Worm (Caenorhabditis elegans) whole organism, L3 larva: ENCODE results near the gene fbxa-86.

Experiments
- R02D3.7 ChIP-seq: fragments of 150-350 bp; optimal IDR thresholded peaks from 2 replicates; lab custom pipeline; 2014; ENCODE audit warnings: missing biosample characterization, missing genetic modification characterization
- ZK546.5 ChIP-seq: sonication (generic microtip); optimal IDR thresholded peaks from 2 replicates; lab custom pipeline; 2017; ENCODE audit warnings: missing biosample characterization, missing genetic modification characterization
- aly-2 ChIP-seq: fragments of 150-350 bp; optimal IDR thresholded peaks from 2 replicates; lab custom pipeline; 2014; ENCODE audit warnings: missing biosample characterization, missing genetic modification characterization
- ceh-28 ChIP-seq: fragments of 150-350 bp; optimal IDR thresholded peaks from 2 replicates; lab custom pipeline; 2014; ENCODE audit warnings: missing biosample characterization, missing genetic modification reagents, missing genetic modification characterization
- ceh-82 ChIP-seq: fragments of 150-350 bp; optimal IDR thresholded peaks from 2 replicates; lab custom pipeline; 2014; ENCODE audit warnings: missing biosample characterization, missing genetic modification characterization
- daf-12 ChIP-seq: fragments of 150-350 bp; optimal IDR thresholded peaks from 2 replicates; lab custom pipeline; 2014; ENCODE audit warnings: missing biosample characterization, missing genetic modification reagents, missing genetic modification characterization
- egl-5 ChIP-seq: fragments of 150-350 bp; optimal IDR thresholded peaks from 2 replicates; lab custom pipeline; 2017; ENCODE audit warnings: missing biosample characterization, missing genetic modification reagents, missing genetic modification characterization, inconsistent platforms
- elt-1 ChIP-seq: fragments of 150-350 bp; optimal IDR thresholded peaks from 2 replicates; lab custom pipeline; 2014; ENCODE audit warnings: missing biosample characterization, missing genetic modification characterization
- elt-2 ChIP-seq: sonication (generic microtip); optimal IDR thresholded peaks from 2 replicates; lab custom pipeline; 2016; ENCODE audit warnings: missing genetic modification reagents, mild to moderate bottlenecking, missing genetic modification characterization, missing compliant biosample characterization
- fkh-10 ChIP-seq: sonication (generic microtip); optimal IDR thresholded peaks from 2 replicates; lab custom pipeline; 2017; ENCODE audit warnings: missing biosample characterization, missing genetic modification reagents, missing genetic modification characterization
- fkh-2 ChIP-seq: fragments of 150-350 bp; optimal IDR thresholded peaks from 2 replicates; lab custom pipeline; 2014; ENCODE audit warnings: missing biosample characterization, missing genetic modification reagents, missing genetic modification characterization
- fos-1 ChIP-seq: fragments of 150-350 bp; optimal IDR thresholded peaks from 2 replicates; lab custom pipeline; 2014; ENCODE audit warnings: missing biosample characterization, missing genetic modification characterization
- hmg-11 ChIP-seq: sonication (generic microtip); optimal IDR thresholded peaks from 2 replicates; lab custom pipeline; 2016; ENCODE audit warnings: missing genetic modification characterization, missing compliant biosample characterization
- jun-1 ChIP-seq: fragments of 150-350 bp; optimal IDR thresholded peaks from 2 replicates; lab custom pipeline; 2014; ENCODE audit warnings: missing biosample characterization, missing genetic modification reagents, missing genetic modification characterization
- lin-15B ChIP-seq: fragments of 150-350 bp; optimal IDR thresholded peaks from 2 replicates; lab custom pipeline; 2014; ENCODE audit warnings: missing biosample characterization, missing genetic modification characterization
- lin-39 ChIP-seq: fragments of 150-350 bp; optimal IDR thresholded peaks from 2 replicates; lab custom pipeline; 2018; ENCODE audit warnings: missing biosample characterization, missing genetic modification reagents, missing genetic modification characterization
- lsy-12 ChIP-seq: sonication (generic microtip); optimal IDR thresholded peaks from 2 replicates; lab custom pipeline; 2016; ENCODE audit warnings: mild to moderate bottlenecking, missing genetic modification characterization, missing compliant biosample characterization
- mdl-1 ChIP-seq: fragments of 150-350 bp; optimal IDR thresholded peaks from 2 replicates; lab custom pipeline; 2014; ENCODE audit warnings: missing biosample characterization, missing genetic modification characterization
- mml-1 ChIP-seq: fragments of 150-350 bp; sonication (generic microtip); optimal IDR thresholded peaks from 3 replicates; lab custom pipeline; 2014; ENCODE audit warnings: missing biosample characterization, missing genetic modification characterization
- nfya-1 ChIP-seq: sonication (generic microtip); optimal IDR thresholded peaks from 2 replicates; lab custom pipeline; 2017; ENCODE audit warnings: missing genetic modification characterization, mild to moderate bottlenecking, missing compliant biosample characterization, antibody characterized with exemption, moderate library complexity; ENCODE audit not compliant: insufficient read depth
- nhr-11 ChIP-seq: fragments of 150-350 bp; optimal IDR thresholded peaks from 2 replicates; lab custom pipeline; 2014; ENCODE audit warnings: missing biosample characterization, missing genetic modification characterization
- nhr-12 ChIP-seq: fragments of 150-350 bp; optimal IDR thresholded peaks from 2 replicates; lab custom pipeline; 2014; ENCODE audit warnings: missing biosample characterization, missing genetic modification characterization
- nhr-23 ChIP-seq: fragments of 150-350 bp; optimal IDR thresholded peaks from 2 replicates; lab custom pipeline; 2014; ENCODE audit warnings: missing biosample characterization, missing genetic modification reagents, missing genetic modification characterization
- nhr-237 ChIP-seq: fragments of 150-350 bp; optimal IDR thresholded peaks from 2 replicates; lab custom pipeline; 2014; ENCODE audit warnings: missing biosample characterization, missing genetic modification characterization
- nhr-25 ChIP-seq: sonication (generic microtip); optimal IDR thresholded peaks from 2 replicates; lab custom pipeline; 2017; ENCODE audit warnings: missing biosample characterization, missing genetic modification characterization
- nhr-28 ChIP-seq: fragments of 150-350 bp; optimal IDR thresholded peaks from 2 replicates; lab custom pipeline; 2014; ENCODE audit warnings: missing biosample characterization, missing genetic modification characterization
- nhr-43 ChIP-seq: sonication (generic microtip); optimal IDR thresholded peaks from 2 replicates; lab custom pipeline; 2016; ENCODE audit warnings: mild to moderate bottlenecking, missing genetic modification characterization, missing compliant biosample characterization; ENCODE audit not compliant: poor library complexity, severe bottlenecking
- nhr-67 ChIP-seq: fragments of 150-350 bp; optimal IDR thresholded peaks from 2 replicates; lab custom pipeline; 2014; ENCODE audit warnings: missing biosample characterization, missing genetic modification characterization
- nhr-76 ChIP-seq: fragments of 150-350 bp; sonication (generic microtip); optimal IDR thresholded peaks from 5 replicates; lab custom pipeline; 2014; ENCODE audit warnings: missing biosample characterization, missing genetic modification characterization
- nhr-77 ChIP-seq: fragments of 150-350 bp; optimal IDR thresholded peaks from 2 replicates; lab custom pipeline; 2014; ENCODE audit warnings: missing biosample characterization, missing genetic modification characterization
- sea-2 ChIP-seq: fragments of 150-350 bp; sonication (generic microtip); optimal IDR thresholded peaks from 4 replicates; lab custom pipeline; 2014; ENCODE audit warnings: missing biosample characterization, missing genetic modification reagents, missing genetic modification characterization
- skn-1 ChIP-seq: fragments of 150-350 bp; optimal IDR thresholded peaks from 2 replicates; lab custom pipeline; 2014; ENCODE audit warnings: missing biosample characterization, missing genetic modification characterization
- snpc-4 ChIP-seq: fragments of 150-350 bp; optimal IDR thresholded peaks from 2 replicates; lab custom pipeline; 2014; ENCODE audit warnings: missing biosample characterization, missing genetic modification characterization
- unc-39 ChIP-seq: sonication (generic microtip); optimal IDR thresholded peaks from 4 replicates; lab custom pipeline; 2017; ENCODE audit warnings: missing biosample characterization, missing genetic modification characterization
- unc-62 ChIP-seq: fragments of 150-350 bp; sonication (generic microtip); optimal IDR thresholded peaks from 4 replicates; lab custom pipeline; 2014; ENCODE audit warnings: missing biosample characterization, missing genetic modification reagents, missing genetic modification characterization
- zag-1 ChIP-seq: fragments of 150-350 bp; optimal IDR thresholded peaks from 2 replicates; lab custom pipeline; 2014; ENCODE audit warnings: missing biosample characterization, missing genetic modification characterization
- ztf-11 ChIP-seq: fragments of 150-350 bp; optimal IDR thresholded peaks from 2 replicates; lab custom pipeline; 2014; ENCODE audit warnings: missing biosample characterization, missing genetic modification characterization
- ztf-4 ChIP-seq: fragments of 150-350 bp; optimal IDR thresholded peaks from 2 replicates; lab custom pipeline; 2014; ENCODE audit warnings: missing biosample characterization, missing genetic modification characterization

Gene fbxa-86

DNA sequence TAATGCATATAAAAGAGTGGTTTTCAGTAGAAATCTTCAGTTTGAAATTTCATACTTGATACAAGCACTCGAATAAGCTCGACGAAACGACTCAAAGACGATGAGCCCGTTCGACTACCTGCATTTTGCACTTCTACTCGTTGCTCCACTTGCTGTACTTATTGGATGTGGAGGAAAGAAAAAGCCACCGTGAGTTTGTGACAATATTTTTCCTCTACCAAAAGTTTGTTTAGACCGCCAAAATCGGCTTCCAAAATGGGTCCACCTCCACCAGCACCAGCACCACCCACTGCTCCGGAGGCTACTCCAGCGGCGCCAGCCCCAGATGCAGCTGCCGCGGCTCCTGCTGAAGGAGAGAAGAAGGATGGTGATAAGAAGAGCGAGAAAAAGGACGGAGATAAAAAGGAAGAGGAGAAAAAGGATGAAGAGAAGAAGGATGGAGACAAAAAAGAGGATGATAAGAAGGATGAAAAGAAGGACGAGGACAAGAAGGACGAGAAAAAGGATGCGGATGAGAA is 39.4 kb upstream of the fbxa-86 start, which contains the start of gene E03H12.5:
Gene E03H12.5, plus strand, starts transcription at position 51 of the 518 bp plus-strand sequence.
- TF ChIP-seq nhr-237, result no peak
- TF ChIP-seq nhr-43 (tag; lab: Kevin White, UChicago), result no peak
- no peak for TF ChIP-seq lin-39 (tag; lab: Kevin White, UChicago)
- no peak for TF ChIP-seq ceh-28 (tag; lab: Kevin White, UChicago)
- TF ChIP-seq unc-62 (GFP tag; lab: Kevin White, UChicago), result no peak
- TF ChIP-seq egl-5 (tag; lab: Kevin White, UChicago), result no peak
- TF ChIP-seq nhr-11 (tag; lab: Kevin White, UChicago), result no peak
- TF ChIP-seq zag-1 (tag; lab: Kevin White, UChicago), result no peak
- TF ChIP-seq daf-12 (tag; lab: Kevin White, UChicago), result no peak
- TF ChIP-seq unc-39 (tag; lab: Kevin White, UChicago), result no peak
- TF ChIP-seq snpc-4 (tag; lab: Kevin White, UChicago), result no peak
- no peak for TF ChIP-seq nhr-23
- TF ChIP-seq fos-1 (tag; lab: Kevin White, UChicago), result no peak
- TF ChIP-seq hmg-11 (tag; lab: Kevin White, UChicago), result no peak
- TF ChIP-seq lsy-12 (tag; lab: Kevin White, UChicago), result no peak
- TF ChIP-seq sea-2, result no peak
- no peak for TF ChIP-seq lin-15B (tag; lab: Kevin White, UChicago)
- no peak for TF ChIP-seq nhr-28 (tag; lab: Kevin White, UChicago)

DNA sequence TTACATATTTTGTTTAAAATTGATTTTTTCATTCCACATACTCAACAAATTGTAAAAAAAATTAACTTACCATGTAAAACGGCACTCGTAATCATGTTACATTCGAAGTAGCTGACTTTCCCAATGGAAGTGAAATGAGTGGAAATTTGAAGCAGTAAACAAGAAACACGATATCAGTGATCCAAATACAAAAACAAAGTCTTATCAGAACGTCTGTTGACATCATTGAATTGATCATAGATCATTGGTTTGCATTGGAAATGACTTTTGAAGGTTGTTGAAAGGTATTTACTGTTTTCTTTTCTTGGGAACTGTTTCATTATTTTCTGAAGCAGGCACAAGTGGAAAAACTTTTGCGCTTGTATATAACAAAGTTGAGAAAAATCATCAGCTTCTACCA is 38.2 kb upstream of the fbxa-86 start, which contains the start of gene Y9C9A.16:
Gene Y9C9A.16, minus strand, starts transcription at position 131 of the 400 bp plus-strand sequence.
- TF ChIP-seq snpc-4 (tag; lab: Kevin White, UChicago) (no peak), mml-1 (tag; lab: Kevin White, UChicago) (no peak), fkh-10 (GFP tag; lab: Kevin White, UChicago) (no peak), jun-1 (no peak), ztf-11 (no peak), nhr-28 (tag; lab: Kevin White, UChicago) (no peak), ztf-4 (no peak), nhr-67 (tag; lab: Kevin White, UChicago) (no peak), aly-2 (no peak), ceh-28 (tag; lab: Kevin White, UChicago) (no peak), elt-1 (tag; lab: Kevin White, UChicago) (no peak), R02D3.7 (no peak), fkh-2 (no peak), nhr-43 (tag; lab: Kevin White, UChicago) (no peak), ceh-82 (tag; lab: Kevin White, UChicago) (no peak), nhr-25 (no peak), ZK546.5 (tag; lab: Kevin White, UChicago) (no peak), mdl-1 (no peak)
- TF ChIP-seq, all 47 proteins: peak for 0

DNA sequence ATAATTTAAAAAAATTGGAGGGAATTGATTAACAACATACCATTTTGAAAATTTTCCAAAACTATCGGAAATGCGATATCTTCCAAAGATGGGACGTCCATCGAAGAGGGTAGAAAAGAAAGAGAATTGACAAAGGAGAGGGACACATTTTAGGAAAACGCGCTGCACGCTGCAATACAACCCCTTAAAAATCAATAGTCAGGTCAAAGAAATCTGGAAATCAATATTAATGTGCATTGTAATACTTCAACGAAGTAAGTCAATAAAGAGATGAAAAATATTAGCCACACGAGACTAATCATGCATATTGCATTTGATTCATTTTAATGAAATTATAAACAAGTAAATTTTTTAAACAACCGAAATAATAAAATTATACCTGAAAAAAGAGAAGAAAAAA is 31.6 kb upstream of the fbxa-86 start, which contains the start of gene Y9C9A.13:
Gene Y9C9A.13, minus strand, starts transcription at position 101 of the 400 bp plus-strand sequence.
- no peak for TF ChIP-seq nhr-28 (tag; lab: Kevin White, UChicago)
- no peak for TF ChIP-seq nhr-12
- no peak for TF ChIP-seq nfya-1 (tag; lab: Kevin White, UChicago)
- no peak for TF ChIP-seq elt-2
- no peak for TF ChIP-seq ztf-11
- no peak for TF ChIP-seq mdl-1
- TF ChIP-seq nhr-11 (tag; lab: Kevin White, UChicago), result no peak
- TF ChIP-seq elt-1 (tag; lab: Kevin White, UChicago), result no peak
- no peak for TF ChIP-seq egl-5 (tag; lab: Kevin White, UChicago)
- no peak for TF ChIP-seq nhr-76 (tag; lab: Kevin White, UChicago)
- TF ChIP-seq ZK546.5 (tag; lab: Kevin White, UChicago), result no peak
- no peak for TF ChIP-seq ztf-4
- no peak for TF ChIP-seq sea-2
- no peak for TF ChIP-seq nhr-77 (tag; lab: Kevin White, UChicago)
- TF ChIP-seq unc-62 (GFP tag; lab: Kevin White, UChicago), result no peak
- no peak for TF ChIP-seq skn-1 (tag; lab: Kevin White, UChicago)
- TF ChIP-seq fkh-10 (GFP tag; lab: Kevin White, UChicago), result no peak
